Worm (Caenorhabditis elegans) whole organism, young adult: ENCODE results near the gene T24D3.2.

ENCODE experiments used
- K12H6.12 ChIP-seq: fragments of 200-800 bp; sonication (Bioruptor generic); optimal IDR thresholded peaks from 2 replicates; lab custom pipeline; 2018; ENCODE audit warnings: mild to moderate bottlenecking, missing genetic modification characterization, missing compliant biosample characterization
- gei-17 ChIP-seq: fragments of 200-800 bp; sonication (Bioruptor generic); optimal IDR thresholded peaks from 2 replicates; lab custom pipeline; 2018; ENCODE audit warnings: mild to moderate bottlenecking, missing genetic modification characterization, missing compliant biosample characterization
- hmg-20 ChIP-seq: fragments of 200-800 bp; sonication (Bioruptor generic); IDR thresholded peaks from 2 replicates; pipeline ENCODE4 v1.3.6; 2022; ENCODE audit warnings: missing genetic modification reagents, missing genetic modification characterization, missing compliant biosample characterization
- lag-1 ChIP-seq: fragments of 200-800 bp; sonication (Bioruptor generic); IDR thresholded peaks from 2 replicates; pipeline ENCODE4 v1.3.6; 2022; ENCODE audit warnings: missing genetic modification reagents, missing genetic modification characterization, missing compliant biosample characterization
- lin-54 ChIP-seq: fragments of 200-800 bp; sonication (Bioruptor generic); optimal IDR thresholded peaks from 2 replicates; lab custom pipeline; 2018; ENCODE audit warnings: mild to moderate bottlenecking, missing genetic modification characterization, missing compliant biosample characterization
- lir-1 ChIP-seq: fragments of 200-800 bp; sonication (Bioruptor generic); conservative IDR thresholded peaks from 2 replicates; pipeline ENCODE4 v1.3.6; 2022; ENCODE audit warnings: missing genetic modification reagents, missing genetic modification characterization, missing compliant biosample characterization
- madf-3 ChIP-seq: fragments of 200-800 bp; sonication (Bioruptor generic); IDR thresholded peaks from 2 replicates; pipeline ENCODE4 v1.3.6; 2022; ENCODE audit warnings: missing genetic modification reagents, missing genetic modification characterization, missing compliant biosample characterization
- madf-8 ChIP-seq: fragments of 200-800 bp; sonication (Bioruptor generic); conservative IDR thresholded peaks from 2 replicates; pipeline ENCODE4 v1.3.6; 2022; ENCODE audit warnings: missing genetic modification reagents, missing genetic modification characterization, missing compliant biosample characterization
- mxl-1 ChIP-seq: sonication (generic microtip); optimal IDR thresholded peaks from 2 replicates; lab custom pipeline; 2016; ENCODE audit warnings: missing genetic modification characterization, missing compliant biosample characterization
- rec-8 ChIP-seq, 2 experiments: sonication (generic microtip); optimal IDR thresholded peaks; 2 replicates each; lab custom pipeline; 2016; ENCODE audit warnings: mild to moderate bottlenecking in 2 of 2, missing genetic modification characterization in 2 of 2, missing genetic modification reagents in 2 of 2, missing genotype in 2 of 2, missing biosample characterization in 1 of 2, missing compliant biosample characterization in 1 of 2, moderate library complexity in 1 of 2
- rpc-1 ChIP-seq, 2 experiments: fragments of 150-350 bp in 1 of 2; sonication (generic microtip) in 1 of 2; optimal IDR thresholded peaks; 2 replicates each; lab custom pipeline; 2014 to 2018; ENCODE audit warnings: missing biosample characterization in 1 of 2, missing genetic modification characterization in 1 of 2, missing genetic modification reagents in 1 of 2, missing genotype in 1 of 2
- snpc-1.1 ChIP-seq: sonication (generic microtip); optimal IDR thresholded peaks from 2 replicates; lab custom pipeline; 2017; ENCODE audit warnings: missing genetic modification characterization, mild to moderate bottlenecking, missing compliant biosample characterization, antibody characterized with exemption, moderate library complexity, missing genotype, missing genetic modification reagents; ENCODE audit not compliant: insufficient read depth
- snpc-1.3 ChIP-seq: sonication (generic microtip); optimal IDR thresholded peaks from 2 replicates; lab custom pipeline; 2017; ENCODE audit warnings: missing genetic modification characterization, mild to moderate bottlenecking, missing compliant biosample characterization, antibody characterized with exemption, moderate library complexity, missing genotype, missing genetic modification reagents; ENCODE audit not compliant: insufficient read depth
- tbx-9 ChIP-seq: sonication (generic microtip); optimal IDR thresholded peaks from 2 replicates; lab custom pipeline; 2016; ENCODE audit warnings: borderline replicate concordance, missing genetic modification characterization, inconsistent platforms, missing compliant biosample characterization

ce11 chrX:12407297-12407696 lies 18.2 kb upstream of the T24D3.2 start:
- TF ChIP-seq rpc-1 (optimal IDR thresholded peaks at IDR 0.05; lab: Kevin White, UChicago) (no peak), rpc-1 (tag; optimal IDR thresholded peaks at IDR 0.05; lab: Kevin White, UChicago) (no peak), snpc-1.3 (no peak), lin-54 (GFP tag; lab: Kevin White, UChicago) (no peak), rec-8 (tag; optimal IDR thresholded peaks at IDR 0.05; lab: Kevin White, UChicago) (no peak), madf-8 (GFP tag; lab: Robert Waterston, UW) (no peak), madf-3 (no peak), lir-1 (no peak), gei-17 (GFP tag; lab: Kevin White, UChicago) (no peak), mxl-1 (tag; lab: Kevin White, UChicago) (no peak), tbx-9 (no peak), hmg-20 (no peak), K12H6.12 (tag; lab: Kevin White, UChicago) (no peak), lag-1 (GFP tag; lab: Robert Waterston, UW) (no peak), snpc-1.1 (tag; lab: Kevin White, UChicago) (no peak)
